Worm (Caenorhabditis elegans): Measurements from ENCODE around the gene F42F12.14.

Gene F42F12.14

ce11 chrX:12333479-12333878, 14.9 kb upstream of the F42F12.14 start, which contains the start of gene srd-47:
srd-47 (plus strand) TSS chrX:12333642.
- TF ChIP-seq unc-62 (GFP tag; optimal IDR thresholded peaks at IDR 0.05 in 1 of 2): peak in 1 of 2 experiments; percentile 56
- TF ChIP-seq unc-62 (tag; optimal IDR thresholded peaks at IDR 0.05): no peak
- TF ChIP-seq duxl-1 (tag; optimal IDR thresholded peaks at IDR 0.05; ENCODE audit: poor library complexity): no peak

DNA sequence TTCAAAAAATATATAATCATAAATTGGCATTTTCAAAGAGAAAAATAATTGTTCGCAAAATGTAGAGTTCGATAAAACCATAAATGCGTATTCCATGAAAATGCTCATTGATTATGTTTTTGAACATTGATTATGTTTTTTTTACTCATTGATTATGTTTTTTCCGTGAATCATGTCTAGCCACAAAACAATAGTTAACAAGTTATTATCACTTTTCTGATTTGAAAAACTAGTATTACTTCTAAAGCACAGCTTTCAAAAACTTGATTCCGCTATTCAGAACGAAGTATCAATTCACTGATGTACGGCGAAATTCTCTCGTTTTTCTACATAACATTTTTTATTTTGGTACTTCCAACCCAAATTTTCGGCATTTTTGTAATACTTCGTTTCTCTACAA, 12.6 kb upstream of the F42F12.14 start, which contains the start of gene srd-48:
TSS of gene srd-48 (plus strand) at position 301 of the 400 bp plus-strand sequence.
- TF ChIP-seq F49E8.2 (tag; optimal IDR thresholded peaks at IDR 0.05; ENCODE audit: borderline replicate concordance) (no peak), pqm-1 (tag; optimal IDR thresholded peaks at IDR 0.05) (no peak), ces-1 (GFP tag; optimal IDR thresholded peaks at IDR 0.05) (no peak), nhr-102 (tag; optimal IDR thresholded peaks at IDR 0.05) (no peak), ceh-32 (tag; optimal IDR thresholded peaks at IDR 0.05; ENCODE audit: poor library complexity) (no peak), F44E2.7 (GFP tag; IDR thresholded peaks at IDR 0.05) (no peak), nhr-42 (GFP tag; IDR thresholded peaks at IDR 0.05) (no peak), nhr-11 (tag; optimal IDR thresholded peaks at IDR 0.05) (no peak), Y105C5A.15 (GFP tag; IDR thresholded peaks at IDR 0.05) (no peak), skn-1 (tag; optimal IDR thresholded peaks at IDR 0.05) (no peak), sdz-12 (GFP tag; optimal IDR thresholded peaks at IDR 0.05) (no peak), ama-1 (optimal IDR thresholded peaks at IDR 0.05) (no peak)

DNA sequence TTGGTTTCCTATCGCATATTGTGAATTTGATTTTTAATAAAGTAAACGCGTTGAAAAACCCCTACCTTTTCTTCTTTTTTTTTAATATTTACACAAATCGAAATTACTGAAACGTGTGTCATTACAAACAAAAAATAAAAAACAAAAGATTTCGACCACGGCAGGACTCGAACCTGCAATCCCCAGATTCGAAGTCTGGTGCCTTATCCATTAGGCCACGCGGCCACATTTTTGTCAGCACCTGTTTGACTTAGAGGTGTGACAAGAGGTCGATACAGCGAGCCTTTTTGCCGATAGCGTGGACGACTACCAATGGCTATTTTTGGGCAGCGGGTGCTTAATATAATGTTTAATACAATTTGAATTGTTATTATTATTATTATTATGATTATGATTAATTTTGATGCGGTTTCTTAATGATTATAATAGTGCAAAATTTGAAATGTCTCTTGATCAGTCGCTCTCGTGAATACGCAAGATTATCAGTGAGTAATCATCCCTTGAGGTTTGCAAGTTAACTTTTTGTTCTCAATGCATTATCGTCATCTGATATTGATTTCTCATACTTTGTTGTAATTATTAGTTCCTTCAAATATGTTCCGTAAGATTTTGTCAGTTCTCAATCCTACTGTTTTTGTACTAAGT, 10.5 kb upstream of the F42F12.14 start, which contains the start of gene srd-44:
TSS of gene srd-44 (plus strand) at position 595 of the 645 bp plus-strand sequence.
- TF ChIP-seq set-16 (GFP tag; IDR thresholded peaks at IDR 0.05) (no peak), dmd-9 (GFP tag; IDR thresholded peaks at IDR 0.05) (0 out of 2 replicates have a peak, but pooled peaks have one; percentile 21), duxl-1 (tag; optimal IDR thresholded peaks at IDR 0.05; ENCODE audit: poor library complexity) (peak; percentile 39), pha-4 (GFP tag; IDR thresholded peaks at IDR 0.05) (peak; percentile 73; the same call in 1 of the 2 replicates), pha-4 (tag; optimal IDR thresholded peaks at IDR 0.05) (no peak), arid-1 (GFP tag; conservative IDR thresholded peaks at IDR 0.05) (no peak), aha-1 (tag) (no peak), D1046.2 (GFP tag; IDR thresholded peaks at IDR 0.05) (no peak), ZK546.5 (tag; optimal IDR thresholded peaks at IDR 0.05) (no peak), daf-19 (GFP tag; conservative IDR thresholded peaks at IDR 0.05) (peak; percentile 74), mdt-29 (GFP tag; IDR thresholded peaks at IDR 0.05) (no peak), mdl-1 (tag; optimal IDR thresholded peaks at IDR 0.05) (peak in 1 of 2 experiments; percentile 2), F10B5.3 (tag; optimal IDR thresholded peaks at IDR 0.05) (no peak), php-3 (GFP tag; IDR thresholded peaks at IDR 0.05) (no peak), daf-16 (GFP tag; optimal IDR thresholded peaks at IDR 0.05) (peak; percentile 8 to 30), daf-16 (tag; optimal IDR thresholded peaks at IDR 0.05) (no peak), fos-1 (tag; optimal IDR thresholded peaks at IDR 0.05) (no peak), nhr-42 (GFP tag; IDR thresholded peaks at IDR 0.05) (0 out of 2 replicates have a peak, but pooled peaks have one; percentile 47), spr-1 (tag; optimal IDR thresholded peaks at IDR 0.05) (peak; percentile 4), snpc-1.2 (GFP tag; IDR thresholded peaks at IDR 0.05) (peak; percentile 88), lin-15B (tag; optimal IDR thresholded peaks at IDR 0.05) (no peak), saeg-2 (GFP tag; IDR thresholded peaks at IDR 0.05) (no peak), Y75B8A.6 (GFP tag; IDR thresholded peaks at IDR 0.05) (0 out of 2 replicates have a peak, but pooled peaks have one; percentile 47), mes-2 (tag; optimal IDR thresholded peaks at IDR 0.05; ENCODE audit: poor library complexity, severe bottlenecking) (no peak), mxl-3 (GFP tag; optimal IDR thresholded peaks at IDR 0.05) (no peak), nhr-48 (tag; optimal IDR thresholded peaks at IDR 0.05) (peak; percentile 43), spr-3 (GFP tag; optimal IDR thresholded peaks at IDR 0.05) (no peak), ceh-20 (GFP tag; IDR thresholded peaks at IDR 0.05) (no peak), ceh-44 (GFP tag; IDR thresholded peaks at IDR 0.05) (0 out of 2 replicates have a peak, but pooled peaks have one; percentile 5), tra-1 (GFP tag; IDR thresholded peaks at IDR 0.05) (no peak), zip-2 (tag; optimal IDR thresholded peaks at IDR 0.05) (no peak), ceh-28 (tag; optimal IDR thresholded peaks at IDR 0.05) (no peak)
